Fruit fly (Drosophila melanogaster) whole organism, embryonic: Measurements from ENCODE around the gene Tmtc4.

ENCODE experiments used
- CG10267 ChIP-seq: fragments of 200-800 bp; sonication (Bioruptor generic); optimal IDR thresholded peaks from 2 replicates; lab custom pipeline; 2018; ENCODE audit warnings: missing biosample characterization, mild to moderate bottlenecking, missing genetic modification characterization, moderate library complexity
- CG11247 ChIP-seq: fragments of 200-800 bp; sonication (Bioruptor generic); IDR thresholded peaks from 2 replicates; pipeline ENCODE4 v1.3.6; 2022; ENCODE audit warnings: missing biosample characterization, missing genetic modification characterization
- CG17186 ChIP-seq: fragments of 200-800 bp; sonication (Bioruptor generic); optimal IDR thresholded peaks from 3 replicates; lab custom pipeline; 2017; ENCODE audit warnings: missing biosample characterization, missing genetic modification reagents, missing genetic modification characterization
- CG18619 ChIP-seq: fragments of 200-800 bp; sonication (Bioruptor generic); optimal IDR thresholded peaks from 3 replicates; lab custom pipeline; 2017; ENCODE audit warnings: missing biosample characterization, mild to moderate bottlenecking, missing genetic modification characterization
- CG31388 ChIP-seq: fragments of 200-800 bp; sonication (Bioruptor generic); optimal IDR thresholded peaks from 2 replicates; lab custom pipeline; 2016; ENCODE audit warnings: missing biosample characterization, missing genetic modification characterization
- CG33557 ChIP-seq: fragments of 200-800 bp; sonication (Bioruptor generic); optimal IDR thresholded peaks from 2 replicates; lab custom pipeline; 2019; ENCODE audit warnings: missing biosample characterization, mild to moderate bottlenecking, missing genetic modification characterization, moderate library complexity
- CG43689 ChIP-seq: fragments of 200-800 bp; sonication (Bioruptor generic); IDR thresholded peaks from 2 replicates; pipeline ENCODE4 v1.3.6; 2022; ENCODE audit warnings: missing biosample characterization, missing genetic modification characterization
- CG4854 ChIP-seq: fragments of 200-800 bp; sonication (Bioruptor generic); optimal IDR thresholded peaks from 2 replicates; lab custom pipeline; 2016; ENCODE audit warnings: missing biosample characterization, missing genetic modification characterization, inconsistent platforms
- CG7745 ChIP-seq: fragments of 200-800 bp; sonication (Bioruptor generic); optimal IDR thresholded peaks from 2 replicates; lab custom pipeline; 2018; ENCODE audit warnings: missing biosample characterization, mild to moderate bottlenecking, missing genetic modification characterization, moderate library complexity
- CG7963 ChIP-seq: fragments of 200-800 bp; sonication (Bioruptor generic); IDR thresholded peaks from 3 replicates; pipeline ENCODE4 v1.3.6; 2022; ENCODE audit warnings: missing biosample characterization, missing genetic modification characterization; ENCODE audit not compliant: partially characterized antibody
- CG9797 ChIP-seq: fragments of 200-800 bp; sonication (Bioruptor generic); optimal IDR thresholded peaks from 3 replicates; lab custom pipeline; 2018; ENCODE audit warnings: missing biosample characterization, mild to moderate bottlenecking, missing genetic modification characterization
- CkIIα-i1 ChIP-seq: fragments of 200-800 bp; sonication (Bioruptor generic); IDR thresholded peaks from 2 replicates; pipeline ENCODE4 v1.3.6; 2022; ENCODE audit warnings: missing biosample characterization, missing genetic modification characterization
- CoRest ChIP-seq: fragments of 200-800 bp; sonication (Bioruptor generic); optimal IDR thresholded peaks from 3 replicates; lab custom pipeline; 2018; ENCODE audit warnings: missing biosample characterization, mild to moderate bottlenecking, missing genetic modification characterization, moderate library complexity
- Doc2 ChIP-seq: fragments of 200-800 bp; sonication (Bioruptor generic); IDR thresholded peaks from 2 replicates; pipeline ENCODE4 v1.3.6; 2022; ENCODE audit warnings: missing biosample characterization, missing genetic modification characterization
- Doc3 ChIP-seq: fragments of 200-800 bp; sonication (Bioruptor generic); IDR thresholded peaks from 3 replicates; pipeline ENCODE4 v1.3.6; 2022; ENCODE audit warnings: missing biosample characterization, missing genetic modification characterization; ENCODE audit not compliant: partially characterized antibody
- HLH4C ChIP-seq: fragments of 200-800 bp; sonication (Bioruptor generic); IDR thresholded peaks from 3 replicates; pipeline ENCODE4 v1.3.6; 2022; ENCODE audit warnings: missing biosample characterization, missing genetic modification characterization; ENCODE audit not compliant: partially characterized antibody
- Kr ChIP-seq: fragments of 200-800 bp; sonication (Bioruptor generic); optimal IDR thresholded peaks from 2 replicates; lab custom pipeline; 2017; ENCODE audit warnings: missing biosample characterization, mild to moderate bottlenecking, missing genetic modification characterization
- Lhr ChIP-seq: fragments of 200-800 bp; sonication (Bioruptor generic); optimal IDR thresholded peaks from 3 replicates; lab custom pipeline; 2017; ENCODE audit warnings: mild to moderate bottlenecking, missing biosample characterization, missing genetic modification reagents, missing genetic modification characterization
- MESR4 ChIP-seq: fragments of 200-800 bp; sonication (Bioruptor generic); optimal IDR thresholded peaks from 2 replicates; lab custom pipeline; 2018; ENCODE audit warnings: missing biosample characterization, mild to moderate bottlenecking, missing genetic modification characterization, moderate library complexity
- Oaz ChIP-seq: fragments of 200-800 bp; sonication (Bioruptor generic); IDR thresholded peaks from 2 replicates; pipeline ENCODE4 v1.3.6; 2022; ENCODE audit warnings: missing biosample characterization, missing genetic modification characterization
- Oli ChIP-seq: fragments of 200-800 bp; sonication (Bioruptor generic); optimal IDR thresholded peaks from 2 replicates; lab custom pipeline; 2018; ENCODE audit warnings: missing biosample characterization, mild to moderate bottlenecking, missing genetic modification characterization, moderate library complexity
- Opbp ChIP-seq: fragments of 200-800 bp; sonication (Bioruptor generic); IDR thresholded peaks from 3 replicates; pipeline ENCODE4 v1.3.6; 2022; ENCODE audit warnings: missing biosample characterization, missing genetic modification characterization; ENCODE audit not compliant: partially characterized antibody
- PHDP ChIP-seq: fragments of 200-800 bp; sonication (Bioruptor generic); optimal IDR thresholded peaks from 3 replicates; lab custom pipeline; 2018; ENCODE audit warnings: missing biosample characterization, mild to moderate bottlenecking, missing genetic modification characterization, moderate library complexity
- Pdp1 ChIP-seq, 2 experiments: fragments of 200-800 bp; sonication (Bioruptor generic); optimal IDR thresholded peaks; 3 replicates each; lab custom pipeline; 2016; ENCODE audit warnings: missing biosample characterization in 2 of 2, missing genetic modification characterization in 2 of 2, mild to moderate bottlenecking in 1 of 2, moderate library complexity in 1 of 2
- Ravus ChIP-seq: fragments of 200-800 bp; sonication (Bioruptor generic); IDR thresholded peaks from 2 replicates; pipeline ENCODE4 v1.3.6; 2022; ENCODE audit warnings: missing biosample characterization, missing genetic modification characterization
- Six4 ChIP-seq: fragments of 200-800 bp; sonication (Bioruptor generic); optimal IDR thresholded peaks from 2 replicates; lab custom pipeline; 2016; ENCODE audit warnings: missing biosample characterization, missing genetic modification characterization
- Ssrp ChIP-seq: fragments of 200-800 bp; sonication (Bioruptor generic); optimal IDR thresholded peaks from 2 replicates; lab custom pipeline; 2018; ENCODE audit warnings: missing biosample characterization, mild to moderate bottlenecking, missing genetic modification characterization, moderate library complexity
- YL-1 ChIP-seq: fragments of 200-800 bp; sonication (Bioruptor generic); optimal IDR thresholded peaks from 3 replicates; lab custom pipeline; 2017; ENCODE audit warnings: missing biosample characterization, mild to moderate bottlenecking, missing genetic modification characterization
- ap ChIP-seq: fragments of 200-800 bp; sonication (Bioruptor generic); IDR thresholded peaks from 2 replicates; pipeline ENCODE4 v1.3.6; 2022; ENCODE audit warnings: missing biosample characterization, missing genetic modification characterization
- dmrt11E ChIP-seq: fragments of 200-800 bp; sonication (Bioruptor generic); optimal IDR thresholded peaks from 3 replicates; lab custom pipeline; 2018; ENCODE audit warnings: missing biosample characterization, mild to moderate bottlenecking, missing genetic modification characterization, moderate library complexity
- dmrt99B ChIP-seq: fragments of 200-800 bp; sonication (Bioruptor generic); optimal IDR thresholded peaks from 2 replicates; lab custom pipeline; 2018; ENCODE audit warnings: missing biosample characterization, mild to moderate bottlenecking, missing genetic modification characterization, moderate library complexity
- dysf ChIP-seq: fragments of 200-800 bp; sonication (Bioruptor generic); IDR thresholded peaks from 3 replicates; pipeline ENCODE4 v1.3.6; 2022; ENCODE audit warnings: missing biosample characterization, missing genetic modification characterization
- fd96Cb ChIP-seq: fragments of 200-800 bp; sonication (Bioruptor generic); optimal IDR thresholded peaks from 2 replicates; lab custom pipeline; 2018; ENCODE audit warnings: missing biosample characterization, mild to moderate bottlenecking, missing genetic modification characterization, moderate library complexity
- fru ChIP-seq: fragments of >200 bp; optimal IDR thresholded peaks from 2 replicates; lab custom pipeline; 2017
- ftz-f1 ChIP-seq: fragments of 200-800 bp; sonication (Bioruptor generic); optimal IDR thresholded peaks from 2 replicates; lab custom pipeline; 2016; ENCODE audit warnings: missing biosample characterization, missing genetic modification characterization
- hb ChIP-seq: fragments of 200-800 bp; sonication (Bioruptor generic); IDR thresholded peaks from 3 replicates; pipeline ENCODE4 v1.3.6; 2022; ENCODE audit warnings: missing biosample characterization, missing genetic modification characterization; ENCODE audit not compliant: partially characterized antibody
- inv ChIP-seq: fragments of 200-800 bp; sonication (Bioruptor generic); IDR thresholded peaks from 2 replicates; pipeline ENCODE4 v1.3.6; 2022; ENCODE audit warnings: missing biosample characterization, missing genetic modification characterization; ENCODE audit not compliant: partially characterized antibody
- nmo ChIP-seq: fragments of 200-800 bp; sonication (Bioruptor generic); optimal IDR thresholded peaks from 2 replicates; lab custom pipeline; 2018; ENCODE audit warnings: missing biosample characterization, mild to moderate bottlenecking, missing genetic modification characterization, moderate library complexity
- org-1 ChIP-seq: fragments of 200-800 bp; sonication (Bioruptor generic); optimal IDR thresholded peaks from 2 replicates; lab custom pipeline; 2017; ENCODE audit warnings: missing biosample characterization, missing genetic modification characterization
- pfk ChIP-seq: fragments of 200-800 bp; sonication (Bioruptor generic); optimal IDR thresholded peaks from 2 replicates; lab custom pipeline; 2018; ENCODE audit warnings: missing biosample characterization, mild to moderate bottlenecking, missing genetic modification characterization, moderate library complexity
- phol ChIP-seq: fragments of 200-800 bp; sonication (Bioruptor generic); optimal IDR thresholded peaks from 3 replicates; lab custom pipeline; 2018; ENCODE audit warnings: missing biosample characterization, mild to moderate bottlenecking, missing genetic modification characterization, moderate library complexity
- pzg ChIP-seq: fragments of 200-800 bp; sonication (Bioruptor generic); optimal IDR thresholded peaks from 3 replicates; lab custom pipeline; 2018; ENCODE audit warnings: missing biosample characterization, mild to moderate bottlenecking, missing genetic modification characterization, moderate library complexity
- row ChIP-seq: fragments of 200-800 bp; sonication (Bioruptor generic); IDR thresholded peaks from 3 replicates; pipeline ENCODE4 v1.3.6; 2022; ENCODE audit warnings: missing biosample characterization, missing genetic modification characterization
- sima ChIP-seq: fragments of 200-800 bp; sonication (Bioruptor generic); optimal IDR thresholded peaks from 2 replicates; lab custom pipeline; 2016; ENCODE audit warnings: missing biosample characterization, missing genetic modification characterization
- sna ChIP-seq: fragments of 200-800 bp; sonication (Bioruptor generic); IDR thresholded peaks from 2 replicates; pipeline ENCODE4 v1.3.6; 2022; ENCODE audit warnings: missing biosample characterization, missing genetic modification characterization; ENCODE audit not compliant: partially characterized antibody
- sug ChIP-seq: fragments of 200-800 bp; optimal IDR thresholded peaks from 2 replicates; lab custom pipeline; 2019; ENCODE audit warnings: missing biosample characterization, mild to moderate bottlenecking, missing genetic modification characterization, moderate library complexity
- unc-4 ChIP-seq: fragments of 200-800 bp; sonication (Bioruptor generic); IDR thresholded peaks from 2 replicates; pipeline ENCODE4 v1.3.6; 2022; ENCODE audit warnings: missing biosample characterization, missing genetic modification characterization; ENCODE audit not compliant: partially characterized antibody
- unpg ChIP-seq: fragments of 200-800 bp; sonication (Bioruptor generic); optimal IDR thresholded peaks from 3 replicates; lab custom pipeline; 2018; ENCODE audit warnings: missing biosample characterization, mild to moderate bottlenecking, missing genetic modification characterization, moderate library complexity
- vfl ChIP-seq: fragments of 200-800 bp; sonication (Bioruptor generic); optimal IDR thresholded peaks from 2 replicates; lab custom pipeline; 2016; ENCODE audit warnings: missing biosample characterization, missing genetic modification characterization
- zen ChIP-seq: fragments of 200-800 bp; sonication (Bioruptor generic); optimal IDR thresholded peaks from 3 replicates; lab custom pipeline; 2018; ENCODE audit warnings: missing biosample characterization, mild to moderate bottlenecking, missing genetic modification characterization, moderate library complexity

Tmtc4 gene

dm6 chr3R:15361490-15361889 lies 10.5 kb downstream of the Tmtc4 start, which contains the start of the genes Cog2 and Trax (continued):
- TF ChIP-seq Oli (tag; lab: Kevin White, UChicago): no peak
- TF ChIP-seq CG18619: no peak
- no peak for TF ChIP-seq Lhr (GFP tag; lab: Kevin White, UChicago)
- peak; percentile 6 for TF ChIP-seq phol
- peak; percentile 75 for TF ChIP-seq hb (GFP tag; lab: Robert Waterston, UW)
- no peak for TF ChIP-seq Doc2 (GFP tag; lab: Robert Waterston, UW)
- TF ChIP-seq CG10267 (tag; lab: Kevin White, UChicago): peak; percentile 60
- peak; percentile 5 for TF ChIP-seq CG9797
- TF ChIP-seq sima (GFP tag; lab: Kevin White, UChicago): no peak
- TF ChIP-seq CG43689: no peak
- TF ChIP-seq nmo (GFP tag; lab: Kevin White, UChicago): no peak
- peak; percentile 69 for TF ChIP-seq inv (GFP tag; lab: Robert Waterston, UW)
- no peak for TF ChIP-seq row
- TF ChIP-seq CkIIα-i1 (GFP tag; lab: Robert Waterston, UW): no peak
- TF ChIP-seq CG7963: peak; percentile 75
- TF ChIP-seq CG7745: no peak
- TF ChIP-seq Ssrp: no peak
- TF ChIP-seq HLH4C (GFP tag; lab: Robert Waterston, UW): peak; percentile 86
- no peak for TF ChIP-seq dysf (GFP tag; lab: Robert Waterston, UW)
- TF ChIP-seq CG4854 (GFP tag; lab: Kevin White, UChicago): no peak
- peak; percentile 85; the same call in 2 of the 3 replicates for TF ChIP-seq Opbp (GFP tag; lab: Robert Waterston, UW)
- TF ChIP-seq CG17186 (GFP tag; lab: Kevin White, UChicago): no peak
- no peak for TF ChIP-seq dmrt11E
- TF ChIP-seq sna (GFP tag; lab: Robert Waterston, UW): peak; percentile 92
- no peak for TF ChIP-seq vfl
- TF ChIP-seq Kr (GFP tag; lab: Kevin White, UChicago): no peak
- TF ChIP-seq PHDP (tag; lab: Kevin White, UChicago): no peak
- TF ChIP-seq ftz-f1 (GFP tag; lab: Kevin White, UChicago): peak; percentile 37
- TF ChIP-seq pfk (GFP tag; lab: Kevin White, UChicago): no peak
- no peak for TF ChIP-seq CoRest (tag; lab: Kevin White, UChicago)
- no peak for TF ChIP-seq dmrt99B (tag; lab: Kevin White, UChicago)
- no peak for TF ChIP-seq zen (tag; lab: Kevin White, UChicago)
- peak; percentile 95 for TF ChIP-seq unc-4
- TF ChIP-seq Doc3 (GFP tag; lab: Robert Waterston, UW): peak; percentile 94
- no peak for TF ChIP-seq Six4
- peak; percentile 36 for TF ChIP-seq pzg
- no peak for TF ChIP-seq Pdp1 (GFP tag; optimal IDR thresholded peaks at IDR 0.05; lab: Kevin White, UChicago)
- TF ChIP-seq CG11247 (GFP tag; lab: Robert Waterston, UW): no peak
- no peak for TF ChIP-seq Oaz (GFP tag; lab: Robert Waterston, UW)
- TF ChIP-seq org-1 (GFP tag; lab: Kevin White, UChicago): no peak
- TF ChIP-seq YL-1: peak; percentile 41
- no peak for TF ChIP-seq ap
- no peak for TF ChIP-seq CG33557 (GFP tag; lab: Kevin White, UChicago)
- peak; percentile 54 for TF ChIP-seq MESR4
- no peak for TF ChIP-seq sug (tag; lab: Kevin White, UChicago)
- TF ChIP-seq fru (lab: Kevin White, UChicago): no peak
- no peak for TF ChIP-seq unpg
- no peak for TF ChIP-seq CG31388 (GFP tag; lab: Kevin White, UChicago)
- TF ChIP-seq Ravus (GFP tag; lab: Robert Waterston, UW): no peak
- TF ChIP-seq fd96Cb (tag; lab: Kevin White, UChicago): no peak
